Worm (Caenorhabditis elegans) whole organism, young adult: ENCODE data around the gene T10D4.7.
"Not testable (repeated sequence)": the region's sequence is repeated elsewhere in the genome, so short reads cannot be mapped to it uniquely, and the experiment has no call there.

Experiments
- B0019.2 ChIP-seq: fragments of 200-800 bp; sonication (Bioruptor generic); conservative IDR thresholded peaks from 2 replicates; pipeline ENCODE4 v1.3.6; 2022; ENCODE audit warnings: missing genetic modification reagents, missing genetic modification characterization, missing compliant biosample characterization
- B0261.1 ChIP-seq: sonication (generic microtip); optimal IDR thresholded peaks from 2 replicates; lab custom pipeline; 2016; ENCODE audit warnings: mild to moderate bottlenecking, missing genetic modification characterization, moderate library complexity, missing compliant biosample characterization
- F10E7.11 ChIP-seq: sonication (generic microtip); optimal IDR thresholded peaks from 2 replicates; lab custom pipeline; 2017; ENCODE audit warnings: mild to moderate bottlenecking, missing genetic modification characterization, moderate library complexity, missing compliant biosample characterization
- F22D6.2 ChIP-seq: sonication (generic microtip); optimal IDR thresholded peaks from 2 replicates; lab custom pipeline; 2016; ENCODE audit warnings: mild to moderate bottlenecking, missing genetic modification characterization, missing compliant biosample characterization
- F23B12.7 ChIP-seq: sonication (generic microtip); optimal IDR thresholded peaks from 2 replicates; lab custom pipeline; 2017; ENCODE audit warnings: missing genetic modification characterization, mild to moderate bottlenecking, missing compliant biosample characterization, antibody characterized with exemption, moderate library complexity; ENCODE audit not compliant: insufficient read depth
- F33H1.4 ChIP-seq: fragments of 200-800 bp; sonication (Bioruptor generic); IDR thresholded peaks from 2 replicates; pipeline ENCODE4 v1.3.6; 2022; ENCODE audit warnings: missing genetic modification reagents, missing genetic modification characterization, missing compliant biosample characterization
- F57C9.4 ChIP-seq: sonication (generic microtip); optimal IDR thresholded peaks from 2 replicates; lab custom pipeline; 2017; ENCODE audit warnings: mild to moderate bottlenecking, missing genetic modification characterization, missing compliant biosample characterization
- T26A5.8 ChIP-seq: sonication (generic microtip); optimal IDR thresholded peaks from 2 replicates; lab custom pipeline; 2016; ENCODE audit warnings: missing genetic modification characterization, missing compliant biosample characterization
- atf-7 ChIP-seq: sonication (generic microtip); optimal IDR thresholded peaks from 2 replicates; lab custom pipeline; 2017; ENCODE audit warnings: mild to moderate bottlenecking, missing genetic modification characterization, missing compliant biosample characterization
- attf-5 ChIP-seq: fragments of 200-800 bp; sonication (Bioruptor generic); optimal IDR thresholded peaks from 2 replicates; lab custom pipeline; 2018; ENCODE audit warnings: mild to moderate bottlenecking, missing genetic modification characterization, missing compliant biosample characterization
- cebp-1 ChIP-seq, 2 experiments: fragments of 200-800 bp in 1 of 2; sonication (Bioruptor generic) in 1 of 2; sonication (generic microtip) in 1 of 2; IDR thresholded peaks in 1 of 2; optimal IDR thresholded peaks in 1 of 2; 2 replicates each; pipeline versions ENCODE4 v1.3.6 to Lab custom; 2017 to 2022; ENCODE audit warnings: missing compliant biosample characterization in 2 of 2, missing genetic modification characterization in 2 of 2, mild to moderate bottlenecking in 1 of 2, missing genetic modification reagents in 1 of 2, moderate library complexity in 1 of 2
- efl-1 ChIP-seq: fragments of 150-350 bp; optimal IDR thresholded peaks from 2 replicates; lab custom pipeline; 2014; ENCODE audit warnings: missing biosample characterization, missing genetic modification reagents, missing genetic modification characterization
- egl-44 ChIP-seq: fragments of 200-800 bp; sonication (Bioruptor generic); IDR thresholded peaks from 2 replicates; pipeline ENCODE4 v1.3.6; 2022; ENCODE audit warnings: missing genetic modification reagents, missing genetic modification characterization, missing compliant biosample characterization
- ekl-4 ChIP-seq: fragments of 200-800 bp; sonication (Bioruptor generic); IDR thresholded peaks from 2 replicates; pipeline ENCODE4 v1.3.6; 2022; ENCODE audit warnings: missing genetic modification reagents, missing genetic modification characterization, missing compliant biosample characterization
- hmg-1.2 ChIP-seq: fragments of 200-800 bp; sonication (Bioruptor generic); IDR thresholded peaks from 2 replicates; pipeline ENCODE4 v1.3.6; 2022; ENCODE audit warnings: missing genetic modification reagents, missing genetic modification characterization, missing compliant biosample characterization
- hsf-1 ChIP-seq: fragments of 200-800 bp; sonication (Bioruptor generic); IDR thresholded peaks from 2 replicates; pipeline ENCODE4 v1.3.6; 2022; ENCODE audit warnings: missing genetic modification reagents, missing genetic modification characterization, missing compliant biosample characterization
- lir-1 ChIP-seq: fragments of 200-800 bp; sonication (Bioruptor generic); conservative IDR thresholded peaks from 2 replicates; pipeline ENCODE4 v1.3.6; 2022; ENCODE audit warnings: missing genetic modification reagents, missing genetic modification characterization, missing compliant biosample characterization
- lsy-27 ChIP-seq: sonication (generic microtip); optimal IDR thresholded peaks from 2 replicates; lab custom pipeline; 2017; ENCODE audit warnings: missing genetic modification characterization, mild to moderate bottlenecking, missing compliant biosample characterization, antibody characterized with exemption, missing genotype, borderline replicate concordance; ENCODE audit not compliant: insufficient read depth
- madf-6 ChIP-seq: fragments of 200-800 bp; sonication (Bioruptor generic); IDR thresholded peaks from 2 replicates; pipeline ENCODE4 v1.3.6; 2022; ENCODE audit warnings: missing genetic modification reagents, missing genetic modification characterization, missing compliant biosample characterization
- madf-8 ChIP-seq: fragments of 200-800 bp; sonication (Bioruptor generic); conservative IDR thresholded peaks from 2 replicates; pipeline ENCODE4 v1.3.6; 2022; ENCODE audit warnings: missing genetic modification reagents, missing genetic modification characterization, missing compliant biosample characterization
- nhr-179 ChIP-seq: sonication (generic microtip); optimal IDR thresholded peaks from 2 replicates; lab custom pipeline; 2016; ENCODE audit warnings: mild to moderate bottlenecking, missing genetic modification characterization, missing compliant biosample characterization
- rcor-1 ChIP-seq: fragments of 200-800 bp; sonication (Bioruptor generic); IDR thresholded peaks from 2 replicates; pipeline ENCODE4 v1.3.6; 2022; ENCODE audit warnings: missing genetic modification reagents, missing genetic modification characterization, missing compliant biosample characterization
- rpc-1 ChIP-seq, 2 experiments: fragments of 150-350 bp in 1 of 2; sonication (generic microtip) in 1 of 2; optimal IDR thresholded peaks; 2 replicates each; lab custom pipeline; 2014 to 2018; ENCODE audit warnings: missing biosample characterization in 1 of 2, missing genetic modification characterization in 1 of 2, missing genetic modification reagents in 1 of 2, missing genotype in 1 of 2
- snpc-1.3 ChIP-seq: sonication (generic microtip); optimal IDR thresholded peaks from 2 replicates; lab custom pipeline; 2017; ENCODE audit warnings: missing genetic modification characterization, mild to moderate bottlenecking, missing compliant biosample characterization, antibody characterized with exemption, moderate library complexity, missing genotype, missing genetic modification reagents; ENCODE audit not compliant: insufficient read depth
- tbp1 ChIP-seq: fragments of 200-800 bp; sonication (Bioruptor generic); optimal IDR thresholded peaks from 2 replicates; lab custom pipeline; 2018; ENCODE audit warnings: mild to moderate bottlenecking, missing genetic modification characterization, missing compliant biosample characterization
- tbx-9 ChIP-seq: sonication (generic microtip); optimal IDR thresholded peaks from 2 replicates; lab custom pipeline; 2016; ENCODE audit warnings: borderline replicate concordance, missing genetic modification characterization, inconsistent platforms, missing compliant biosample characterization
- tlf-1 ChIP-seq: fragments of 200-800 bp; sonication (Bioruptor generic); optimal IDR thresholded peaks from 2 replicates; lab custom pipeline; 2018; ENCODE audit warnings: mild to moderate bottlenecking, missing genetic modification characterization, missing compliant biosample characterization
- unc-130 ChIP-seq: sonication (generic microtip); optimal IDR thresholded peaks from 2 replicates; lab custom pipeline; 2016; ENCODE audit warnings: missing genetic modification reagents, missing genetic modification characterization, missing compliant biosample characterization
- ztf-28 ChIP-seq: fragments of 200-800 bp; sonication (Bioruptor generic); IDR thresholded peaks from 2 replicates; pipeline ENCODE4 v1.3.6; 2022; ENCODE audit warnings: missing genetic modification reagents, missing genetic modification characterization, missing compliant biosample characterization

T10D4.7 gene

ce11 chrII:3126741-3127140, 9.2 kb downstream of the T10D4.7 start, which contains the start of gene ins-31:
TSS of gene ins-31 (plus strand) at chrII:3127041.
- not testable (repeated sequence) for TF ChIP-seq attf-5; F57C9.4; tbp1 (GFP tag; lab: Kevin White, UChicago)
- TF ChIP-seq, all 124 proteins: peak for 0; not testable (repeated sequence) for 124

- peak; percentile 96 for TF ChIP-seq hmg-1.2 (GFP tag; lab: Robert Waterston, UW)
- TF ChIP-seq attf-5: peak; percentile 35
- TF ChIP-seq lir-1 (GFP tag; lab: Robert Waterston, UW): no peak
- no peak for TF ChIP-seq cebp-1 (GFP tag; IDR thresholded peaks at IDR 0.05; lab: Robert Waterston, UW)
- TF ChIP-seq cebp-1 (tag; optimal IDR thresholded peaks at IDR 0.05; lab: Kevin White, UChicago): peak; percentile 78
- no peak for TF ChIP-seq F22D6.2 (tag; lab: Kevin White, UChicago)
Measured at ce11 chrII:3129007-3129406, 11.4 kb downstream of the T10D4.7 start, which contains the start of gene chil-24. TSS of gene chil-24 (plus strand) at chrII:3129162.

DNA sequence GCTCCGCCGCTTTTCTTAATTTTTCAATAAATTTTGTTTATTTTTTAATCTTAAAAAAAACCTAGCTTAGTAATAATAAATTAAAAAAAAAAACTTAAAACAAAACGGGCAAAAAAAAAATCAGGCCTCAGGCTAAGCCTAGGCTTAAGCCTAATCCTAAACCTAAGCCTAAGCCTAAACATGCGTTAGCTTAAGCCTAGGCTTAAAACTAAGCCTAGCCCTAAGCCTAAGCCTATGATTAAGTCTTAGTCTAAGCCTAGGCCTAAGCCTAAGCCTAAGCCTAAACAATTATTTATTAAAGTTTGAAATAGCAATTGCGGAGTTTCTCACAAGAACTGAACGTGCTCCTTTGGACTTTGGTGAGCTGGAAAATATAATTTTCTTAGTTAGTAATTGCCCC, 17.7 kb downstream of the T10D4.7 start:
- TF ChIP-seq hmg-1.2 (GFP tag; lab: Robert Waterston, UW): no peak
- TF ChIP-seq snpc-1.3 (tag; lab: Kevin White, UChicago): no peak
- TF ChIP-seq unc-130 (GFP tag; lab: Kevin White, UChicago): no peak
- TF ChIP-seq F10E7.11 (tag; lab: Kevin White, UChicago): no peak

ce11 chrII:3137804-3138203, 20.2 kb downstream of the T10D4.7 start, which contains the start of gene sri-54:
TSS of gene sri-54 (minus strand) at chrII:3137904.
- TF ChIP-seq rpc-1 (optimal IDR thresholded peaks at IDR 0.05; lab: Kevin White, UChicago): no peak
- no peak for TF ChIP-seq rpc-1 (tag; optimal IDR thresholded peaks at IDR 0.05; lab: Kevin White, UChicago)
- TF ChIP-seq F23B12.7 (tag; lab: Kevin White, UChicago): no peak
- TF ChIP-seq F33H1.4 (GFP tag; lab: Robert Waterston, UW): no peak
- no peak for TF ChIP-seq B0261.1 (tag; lab: Kevin White, UChicago)
- no peak for TF ChIP-seq egl-44
- no peak for TF ChIP-seq lsy-27 (tag; lab: Kevin White, UChicago)
- no peak for TF ChIP-seq madf-6 (GFP tag; lab: Robert Waterston, UW)
- TF ChIP-seq atf-7: no peak
- TF ChIP-seq hsf-1: no peak
- TF ChIP-seq rcor-1 (GFP tag; lab: Robert Waterston, UW): no peak
- TF ChIP-seq ztf-28 (GFP tag; lab: Robert Waterston, UW): no peak
- TF ChIP-seq tlf-1: no peak
- no peak for TF ChIP-seq nhr-179 (tag; lab: Kevin White, UChicago)

- TF ChIP-seq B0019.2 (GFP tag; lab: Robert Waterston, UW); madf-8 (GFP tag; lab: Robert Waterston, UW); efl-1 (GFP tag; lab: Kevin White, UChicago): not testable (repeated sequence)
- TF ChIP-seq, all 124 proteins: peak for 0; not testable (repeated sequence) for 124
Measured at ce11 chrII:3142855-3143254, 25.3 kb downstream of the T10D4.7 start, which contains the start of gene sri-42. TSS of gene sri-42 (minus strand) at chrII:3142955.

ce11 chrII:3144552-3144951, 27.0 kb downstream of the T10D4.7 start, which contains the start of gene sri-43:
TSS of gene sri-43 (minus strand) at chrII:3144652.
- TF ChIP-seq T26A5.8 (tag; lab: Kevin White, UChicago); ekl-4; tbx-9 (tag; lab: Kevin White, UChicago): not testable (repeated sequence)
